Fruit fly (Drosophila melanogaster) ovary, adult (tissue): ENCODE data around the gene Faa.
A peak's percentile ranks its signal among the peaks of the same experiment; 100 is the strongest.

Experiments
- CG17801 ChIP-seq: fragments of 200-800 bp; optimal IDR thresholded peaks from 2 replicates; lab custom pipeline; 2019; ENCODE audit warnings: missing biosample characterization, mild to moderate bottlenecking, missing genetic modification characterization, moderate library complexity; ENCODE audit not compliant: partially characterized antibody

The Faa gene

dm6 chr3L:4073755-4074154, at the start of gene Faa:
Faa (minus strand) TSS chr3L:4073954.
- no peak for TF ChIP-seq CG17801

- TF ChIP-seq CG17801, result peak; percentile 82
These were observed 48.5 kb upstream of the Faa start, which contains the start of gene Chd64 for dm6 chr3L:4122185-4122767. Chd64 (minus strand) TSS chr3L:4122388.

DNA sequence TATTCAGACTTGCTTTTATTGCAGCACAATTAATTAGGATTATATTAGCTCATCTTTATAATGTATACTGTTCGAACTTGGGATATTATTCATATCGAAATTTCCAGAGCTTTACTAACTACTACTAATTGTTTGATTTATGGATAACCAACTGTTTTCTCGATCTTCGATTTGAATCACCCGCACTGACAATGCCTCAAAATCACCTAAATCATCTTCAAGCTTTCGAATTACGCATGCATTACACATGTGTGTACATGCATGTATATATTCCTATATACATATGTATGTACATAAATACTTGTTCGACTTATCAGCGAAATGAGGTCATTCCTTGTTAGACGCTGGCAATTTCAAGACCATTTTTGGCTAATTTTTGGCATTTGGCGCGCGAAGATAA, 47.8 kb upstream of the Faa start:
- TF ChIP-seq CG17801, result no peak

DNA sequence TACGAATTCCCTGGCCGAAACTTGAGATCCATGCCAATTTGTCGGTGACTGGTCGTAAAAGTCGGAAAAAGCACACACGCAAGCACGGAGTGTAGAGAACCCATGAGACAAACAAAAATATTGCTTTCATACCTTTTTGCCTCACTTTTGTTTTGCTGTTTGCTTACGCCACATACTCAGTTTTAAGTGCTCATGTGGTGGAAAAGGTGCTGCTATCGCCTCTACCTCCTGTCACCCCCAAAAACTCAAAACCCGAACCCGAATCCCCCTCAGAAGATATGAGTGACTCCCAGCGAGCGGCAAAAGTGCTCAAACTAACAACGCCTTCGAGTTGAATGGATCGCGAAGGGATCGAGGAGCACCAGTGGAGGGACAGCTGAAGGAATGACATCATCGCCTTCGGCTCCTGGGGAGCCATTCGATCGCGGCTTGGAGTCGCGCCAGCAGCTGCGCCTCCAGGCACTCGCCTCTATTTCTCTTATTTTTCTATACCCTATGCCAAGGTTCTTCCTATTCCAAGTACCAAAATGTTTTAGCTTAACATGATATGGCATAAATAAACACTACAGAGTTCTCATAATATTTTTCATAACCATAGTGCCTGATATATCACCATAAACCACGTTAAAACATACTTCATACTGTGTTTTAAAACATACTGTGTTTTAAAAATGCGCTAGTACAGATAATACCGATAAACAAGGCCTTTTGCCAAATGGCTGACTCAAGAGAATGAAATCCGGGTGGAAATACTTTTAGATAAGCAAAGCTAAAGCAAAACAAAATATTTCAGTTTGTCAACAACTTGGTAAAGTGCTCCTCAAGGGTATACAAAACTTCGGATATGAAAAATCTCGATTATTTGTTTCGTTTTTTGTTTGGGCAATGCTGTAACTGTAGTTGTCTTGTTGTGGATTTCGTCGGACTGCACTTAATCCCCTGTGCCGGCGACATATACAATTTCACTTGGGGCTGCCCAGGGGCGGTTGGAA, 46.9 kb upstream of the Faa start:
- no peak for TF ChIP-seq CG17801

DNA sequence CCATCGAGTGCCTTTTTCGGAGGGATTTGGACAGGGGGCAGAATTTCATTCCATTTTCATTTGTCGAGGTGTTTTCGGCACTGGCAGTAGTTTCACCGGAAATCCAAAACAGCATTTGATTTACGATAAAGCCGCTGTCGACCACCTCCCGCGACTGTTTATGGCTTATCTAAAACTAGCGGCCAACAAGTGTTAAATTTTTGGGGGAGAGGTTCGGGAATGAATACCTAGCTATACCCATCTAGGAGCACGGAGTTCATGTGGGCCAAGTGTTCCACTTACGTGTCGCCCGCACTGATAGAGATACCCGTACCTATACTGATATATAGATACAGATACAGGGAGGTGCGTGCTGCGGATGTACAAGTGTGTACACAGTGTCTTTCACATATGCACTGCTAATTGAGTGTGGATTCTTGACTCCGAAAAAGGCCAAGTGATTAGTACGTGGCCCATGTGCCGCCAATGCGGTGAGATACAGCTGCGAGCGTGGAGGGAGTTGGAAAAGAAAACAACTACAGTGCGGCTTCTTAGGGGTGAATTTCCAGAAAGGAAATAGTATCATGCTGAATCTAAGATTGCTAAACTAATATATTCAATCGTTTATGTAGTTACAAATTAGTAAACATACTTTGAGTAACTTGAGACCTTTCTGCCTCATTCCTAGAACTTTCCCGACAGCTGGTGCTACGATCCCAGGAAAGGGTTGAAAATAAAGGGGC, 46.0 kb upstream of the Faa start:
- TF ChIP-seq CG17801, result no peak

dm6 chr3L:4118339-4118738, 44.6 kb upstream of the Faa start:
- no peak for TF ChIP-seq CG17801

dm6 chr3L:4117493-4117892, 43.7 kb upstream of the Faa start:
- no peak for TF ChIP-seq CG17801

DNA sequence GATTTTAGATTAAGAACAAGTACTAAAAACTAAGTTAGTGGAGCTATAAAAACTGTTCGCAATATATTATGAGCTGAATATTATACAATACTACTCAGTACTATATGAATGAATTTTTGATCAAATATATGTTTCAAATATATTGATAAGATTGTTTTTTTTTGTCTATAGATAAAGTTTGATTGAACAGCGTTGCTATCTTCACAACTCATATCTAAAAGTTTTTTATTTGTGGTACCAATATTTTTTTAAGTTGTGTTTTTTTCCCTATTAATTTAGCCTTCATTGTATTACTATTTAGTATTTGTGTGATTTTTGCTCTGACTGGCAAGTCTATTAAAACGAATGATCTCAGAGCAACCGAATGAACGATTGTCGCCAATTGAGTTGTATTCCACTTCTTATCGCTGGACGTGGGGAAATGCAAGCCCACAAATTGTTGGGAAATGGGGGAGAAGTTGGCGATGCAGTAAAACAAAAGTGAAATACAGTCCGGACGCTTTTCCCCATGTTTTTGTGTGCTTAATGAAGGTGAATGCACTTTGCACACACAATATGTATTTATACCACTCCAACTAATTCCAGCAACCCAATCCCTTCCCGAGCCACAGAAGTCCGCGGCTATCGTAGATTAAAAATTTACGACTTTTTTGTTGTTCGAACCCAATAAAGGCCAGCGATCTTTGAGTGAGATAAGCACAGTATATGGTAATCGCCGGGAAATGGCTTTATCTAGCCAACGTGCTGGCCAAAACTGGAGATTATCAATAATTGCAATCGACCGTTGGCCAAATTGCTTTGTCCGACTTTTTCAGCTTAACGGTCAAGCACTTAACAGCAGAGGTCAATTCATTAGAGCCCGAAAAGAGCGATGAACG, 43.0 kb upstream of the Faa start:
- peak; percentile 45 for TF ChIP-seq CG17801

dm6 chr3L:4115701-4116100, 41.9 kb upstream of the Faa start:
- TF ChIP-seq CG17801, result no peak

DNA sequence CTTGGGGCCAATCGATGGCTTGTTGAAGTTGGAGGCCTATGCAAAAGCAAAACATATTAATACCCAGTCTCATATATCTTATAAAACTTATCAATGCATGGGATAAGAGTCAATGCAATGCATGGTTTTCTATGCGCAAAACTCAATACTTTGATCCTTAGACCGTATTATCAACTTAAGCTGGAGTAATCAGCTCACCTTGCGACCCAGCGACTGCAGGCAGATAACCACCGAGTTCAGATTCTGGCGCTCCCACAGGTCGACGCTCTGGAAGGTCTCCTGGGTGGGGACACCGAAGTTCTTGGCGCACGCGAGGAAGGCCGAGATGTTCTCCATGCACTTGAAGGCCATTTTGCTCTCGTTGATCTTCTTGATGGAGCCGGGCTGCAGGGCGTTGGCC, 41.4 kb upstream of the Faa start:
- TF ChIP-seq CG17801, result no peak

- TF ChIP-seq CG17801, result no peak
These were observed 40.2 kb upstream of the Faa start for dm6 chr3L:4113998-4114397.

dm6 chr3L:4110212-4110611, 36.5 kb upstream of the Faa start:
- no peak for TF ChIP-seq CG17801

DNA sequence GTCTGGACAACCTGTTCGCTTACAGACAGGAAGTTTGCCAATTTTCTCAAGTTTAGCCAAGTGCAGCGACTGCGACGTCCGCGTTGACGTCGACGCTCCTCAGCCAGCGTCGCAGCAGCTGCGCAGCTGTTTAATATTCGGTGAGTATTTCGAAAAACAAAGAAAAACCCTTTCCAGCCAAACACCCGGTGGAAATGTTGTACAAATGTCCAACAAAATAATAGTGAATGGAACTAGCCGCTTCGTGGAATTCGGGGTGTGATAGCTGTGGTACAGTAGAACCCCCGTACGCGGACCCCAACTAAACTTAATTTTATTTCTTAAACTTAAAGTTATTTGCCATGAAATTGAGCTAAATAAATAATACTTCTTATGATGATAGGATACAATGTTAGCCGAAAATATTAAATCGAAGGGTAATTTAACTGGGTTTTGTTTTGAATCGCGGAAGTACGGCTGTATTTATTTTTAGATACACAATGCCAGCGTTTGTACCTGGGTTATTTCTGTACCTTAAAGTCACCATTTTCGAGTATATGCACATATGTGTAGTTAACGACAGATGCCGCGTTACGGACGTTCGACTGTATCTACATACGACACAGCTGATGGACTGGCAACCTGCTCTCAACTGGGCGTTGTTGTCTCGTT, 35.2 kb upstream of the Faa start:
- TF ChIP-seq CG17801, result peak; percentile 22

dm6 chr3L:4108072-4108843, 34.5 kb upstream of the Faa start, which contains the start of gene Ack:
Ack (plus strand) TSS chr3L:4108186.
- no peak for TF ChIP-seq CG17801

- TF ChIP-seq CG17801, result no peak
These were observed 33.4 kb upstream of the Faa start for dm6 chr3L:4107120-4107519.
